Worm (Caenorhabditis elegans) whole organism, midembryonic: ENCODE measurements around the gene msp-36.

Experiments used
- T22C8.4 ChIP-seq: fragments of 200-800 bp; sonication (Bioruptor generic); IDR thresholded peaks from 2 replicates; pipeline ENCODE4 v1.3.6; 2022; ENCODE audit warnings: missing genetic modification characterization, missing compliant biosample characterization
- ref-1 ChIP-seq: fragments of 200-800 bp; sonication (Bioruptor generic); conservative IDR thresholded peaks from 2 replicates; pipeline ENCODE4 v1.3.6; 2022; ENCODE audit warnings: missing genetic modification reagents, missing genetic modification characterization, missing compliant biosample characterization
- tab-1 ChIP-seq: fragments of 200-800 bp; sonication (Bioruptor generic); IDR thresholded peaks from 2 replicates; pipeline ENCODE4 v1.3.6; 2022; ENCODE audit warnings: missing genetic modification characterization, missing compliant biosample characterization
- ztf-23 ChIP-seq: fragments of 200-800 bp; sonication (Bioruptor generic); IDR thresholded peaks from 2 replicates; pipeline ENCODE4 v1.3.6; 2022; ENCODE audit warnings: missing genetic modification reagents, missing genetic modification characterization, missing compliant biosample characterization

- TF ChIP-seq T22C8.4 (GFP tag; lab: Robert Waterston, UW) (no peak), ztf-23 (GFP tag; lab: Robert Waterston, UW) (no peak), tab-1 (GFP tag; lab: Robert Waterston, UW) (no peak), ref-1 (GFP tag; lab: Robert Waterston, UW) (no peak)
Measured at ce11 chrIV:10115142-10115541, 19.9 kb downstream of the msp-36 start, which contains the start of gene C04G2.10.
